Fruit fly (Drosophila melanogaster): ENCODE data around the gene CG5326.

- TF ChIP-seq CG8159 (tag; optimal IDR thresholded peaks at IDR 0.05) = peak; percentile 5
- TF ChIP-seq CG32121 (GFP tag; IDR thresholded peaks at IDR 0.05) = no peak
- no peak for TF ChIP-seq CG8301 (tag; optimal IDR thresholded peaks at IDR 0.05)
Measured at dm6 chr3R:22539762-22540161, at the start of gene CG5326.
